Worm (Caenorhabditis elegans) whole organism, L3 larva: ENCODE measurements around the gene F46C5.7.

Source experiments
- aly-2 ChIP-seq: fragments of 150-350 bp; optimal IDR thresholded peaks from 2 replicates; lab custom pipeline; 2014; ENCODE audit warnings: missing biosample characterization, missing genetic modification characterization
- ama-1 ChIP-seq: fragments of 150-350 bp; optimal IDR thresholded peaks from 2 replicates; lab custom pipeline; 2018
- daf-12 ChIP-seq: fragments of 150-350 bp; optimal IDR thresholded peaks from 2 replicates; lab custom pipeline; 2014; ENCODE audit warnings: missing biosample characterization, missing genetic modification reagents, missing genetic modification characterization
- egl-27 ChIP-seq: sonication (generic microtip); optimal IDR thresholded peaks from 4 replicates; lab custom pipeline; 2017; ENCODE audit warnings: missing biosample characterization, missing genetic modification reagents, missing genetic modification characterization
- elt-3 ChIP-seq, 3 experiments: fragments of 150-350 bp in 1 of 3; sonication (generic microtip) in 2 of 3; optimal IDR thresholded peaks; 2 replicates in 2 of 3; 4 replicates in 1 of 3; lab custom pipeline; 2014 to 2017; ENCODE audit warnings: missing biosample characterization in 3 of 3, missing genetic modification characterization in 3 of 3
- lin-15B ChIP-seq: fragments of 150-350 bp; optimal IDR thresholded peaks from 2 replicates; lab custom pipeline; 2014; ENCODE audit warnings: missing biosample characterization, missing genetic modification characterization
- nhr-11 ChIP-seq: fragments of 150-350 bp; optimal IDR thresholded peaks from 2 replicates; lab custom pipeline; 2014; ENCODE audit warnings: missing biosample characterization, missing genetic modification characterization
- pha-4 ChIP-seq: fragments of 150-350 bp; optimal IDR thresholded peaks from 2 replicates; lab custom pipeline; 2014; ENCODE audit warnings: missing biosample characterization, missing genetic modification reagents, missing genetic modification characterization
- snpc-4 ChIP-seq: fragments of 150-350 bp; optimal IDR thresholded peaks from 2 replicates; lab custom pipeline; 2014; ENCODE audit warnings: missing biosample characterization, missing genetic modification characterization
- unc-62 ChIP-seq: fragments of 150-350 bp; sonication (generic microtip); optimal IDR thresholded peaks from 4 replicates; lab custom pipeline; 2014; ENCODE audit warnings: missing biosample characterization, missing genetic modification reagents, missing genetic modification characterization

DNA sequence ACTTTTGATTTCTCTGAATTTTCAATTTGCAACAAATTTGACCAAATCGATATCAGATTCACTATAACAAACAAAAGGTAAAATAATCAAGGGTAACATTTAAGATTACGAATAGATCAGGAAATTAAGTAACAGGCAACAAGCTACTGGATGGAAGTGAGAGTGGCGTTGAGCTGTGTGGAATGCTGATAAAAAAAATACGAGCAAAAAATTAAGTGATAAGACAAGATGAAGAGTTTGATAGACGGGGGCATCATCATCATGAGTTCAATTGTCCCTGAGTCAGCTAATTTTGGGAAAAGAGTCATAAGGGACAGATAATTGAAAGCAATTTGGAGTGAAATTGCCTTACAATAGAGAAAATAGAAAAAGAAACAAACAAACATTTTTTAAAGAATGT lies 27.7 kb downstream of the F46C5.7 start:
- TF ChIP-seq aly-2 (tag; lab: Kevin White, UChicago), result no peak
- TF ChIP-seq egl-27, result no peak
- TF ChIP-seq elt-3 (tag; optimal IDR thresholded peaks at IDR 0.05; lab: Kevin White, UChicago), result no peak
- no peak for TF ChIP-seq ama-1 (lab: Kevin White, UChicago)
- TF ChIP-seq pha-4 (tag; lab: Kevin White, UChicago), result no peak
- TF ChIP-seq unc-62 (GFP tag; lab: Kevin White, UChicago), result no peak
- TF ChIP-seq daf-12 (tag; lab: Kevin White, UChicago), result no peak
- TF ChIP-seq lin-15B (tag; lab: Kevin White, UChicago), result no peak
- TF ChIP-seq snpc-4 (tag; lab: Kevin White, UChicago), result no peak
- no peak for TF ChIP-seq nhr-11 (tag; lab: Kevin White, UChicago)
